Fruit fly (Drosophila melanogaster) S2 (cell line): ENCODE measurements around the gene CG46515.
"Not testable (repeated sequence)": the region's sequence is repeated elsewhere in the genome, so short reads cannot be mapped to it uniquely, and the experiment has no call there.

ENCODE experiments used
- CG8478 ChIP-seq: fragments of >200 bp; optimal IDR thresholded peaks from 2 replicates; lab custom pipeline; 2018
- CTCF ChIP-seq, 2 experiments: fragments of >200 bp; optimal IDR thresholded peaks; 2 replicates each; lab custom pipeline; 2018

dm6 chrX:22152542-22152941 lies 49.4 kb upstream of the CG46515 start, which contains the start of gene CG46505:
- not testable (repeated sequence) for TF ChIP-seq CTCF (optimal IDR thresholded peaks at IDR 0.05; lab: Kevin White, UChicago); CG8478 (lab: Kevin White, UChicago)
